Fruit fly (Drosophila melanogaster): ENCODE data around the gene trx.

The trx gene

DNA sequence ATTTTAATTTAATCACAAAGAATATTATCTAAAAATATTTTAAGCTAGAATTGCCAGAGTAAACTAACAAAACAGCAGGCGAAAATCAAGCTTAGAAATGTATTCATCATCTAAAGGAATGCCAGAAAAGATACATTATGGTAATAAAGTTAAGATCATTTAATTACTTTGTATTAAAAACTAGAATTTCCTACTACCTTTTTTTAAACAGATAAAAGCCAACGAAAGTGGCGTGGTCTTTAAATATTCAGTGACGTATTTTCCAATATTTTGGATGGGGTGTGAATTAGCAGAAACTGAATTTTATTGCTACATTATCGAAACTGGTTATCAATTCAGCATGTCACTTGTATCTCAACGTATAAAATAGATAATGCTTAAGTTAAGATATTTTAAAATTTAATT is 5.6 kb upstream of the trx start (continued):
- TF ChIP-seq Blimp-1 (GFP tag; optimal IDR thresholded peaks at IDR 0.05): no peak
- no peak for TF ChIP-seq ss (GFP tag; optimal IDR thresholded peaks at IDR 0.05)
- peak; percentile 67 for TF ChIP-seq CG4318 (GFP tag; optimal IDR thresholded peaks at IDR 0.05)
- no peak for TF ChIP-seq CG6854 (GFP tag; optimal IDR thresholded peaks at IDR 0.05)
- peak; percentile 74 for TF ChIP-seq spab (GFP tag; optimal IDR thresholded peaks at IDR 0.05)
- peak; percentile 66 for TF ChIP-seq Hr4 (GFP tag; optimal IDR thresholded peaks at IDR 0.05)
- no peak for TF ChIP-seq CG6163 (GFP tag; IDR thresholded peaks at IDR 0.05)
- TF ChIP-seq eg (GFP tag; IDR thresholded peaks at IDR 0.05): 0 out of 3 replicates have a peak, but pooled peaks have one; percentile 35
- peak; percentile 24 for TF ChIP-seq dsx (GFP tag; optimal IDR thresholded peaks at IDR 0.05; ENCODE audit: poor library complexity, severe bottlenecking)
- TF ChIP-seq net (GFP tag; optimal IDR thresholded peaks at IDR 0.05): peak; percentile 49
- peak; percentile 22; the same call in 1 of the 2 replicates for TF ChIP-seq Gug (GFP tag; IDR thresholded peaks at IDR 0.05)
- no peak for TF ChIP-seq vri (GFP tag; optimal IDR thresholded peaks at IDR 0.05)
- peak; percentile 34 for TF ChIP-seq CG6792 (GFP tag; optimal IDR thresholded peaks at IDR 0.05)
- TF ChIP-seq Sox14 (GFP tag; optimal IDR thresholded peaks at IDR 0.05): peak; percentile 49
- TF ChIP-seq OdsH (GFP tag; optimal IDR thresholded peaks at IDR 0.05): peak; percentile 67
- peak; percentile 24 for TF ChIP-seq Ets96B (tag; optimal IDR thresholded peaks at IDR 0.05)
- TF ChIP-seq CG10631 (GFP tag; optimal IDR thresholded peaks at IDR 0.05): peak; percentile 57
- TF ChIP-seq CG11902 (GFP tag; optimal IDR thresholded peaks at IDR 0.05): peak; percentile 35
- TF ChIP-seq Eip78C (GFP tag): peak; percentile 91
- TF ChIP-seq CG10669 (GFP tag; optimal IDR thresholded peaks at IDR 0.05): peak; percentile 49
- TF ChIP-seq pdm3 (GFP tag; optimal IDR thresholded peaks at IDR 0.05): peak; percentile 45
- peak; percentile 67 for TF ChIP-seq CG3919 (GFP tag; optimal IDR thresholded peaks at IDR 0.05)
- no peak for TF ChIP-seq CG9139 (GFP tag; optimal IDR thresholded peaks at IDR 0.05)
- peak; percentile 41 for TF ChIP-seq CG15336 (GFP tag; IDR thresholded peaks at IDR 0.05)
- TF ChIP-seq Smox (GFP tag; optimal IDR thresholded peaks at IDR 0.05): peak; percentile 43
- TF ChIP-seq CG34406 (GFP tag; optimal IDR thresholded peaks at IDR 0.05): peak; percentile 50
- TF ChIP-seq CG3032 (tag; optimal IDR thresholded peaks at IDR 0.05): peak; percentile 53
- peak; percentile 41 for TF ChIP-seq CG8632 (GFP tag; optimal IDR thresholded peaks at IDR 0.05)
- peak; percentile 24 for TF ChIP-seq Sox15 (GFP tag; optimal IDR thresholded peaks at IDR 0.05)
- peak; percentile 29 for TF ChIP-seq Eip75B (GFP tag; optimal IDR thresholded peaks at IDR 0.05)
- TF ChIP-seq topi (GFP tag; optimal IDR thresholded peaks at IDR 0.05): peak; percentile 58
- peak; percentile 59 for TF ChIP-seq achi (GFP tag; optimal IDR thresholded peaks at IDR 0.05)
- peak; percentile 45 for TF ChIP-seq Hr39 (GFP tag; optimal IDR thresholded peaks at IDR 0.05)

DNA sequence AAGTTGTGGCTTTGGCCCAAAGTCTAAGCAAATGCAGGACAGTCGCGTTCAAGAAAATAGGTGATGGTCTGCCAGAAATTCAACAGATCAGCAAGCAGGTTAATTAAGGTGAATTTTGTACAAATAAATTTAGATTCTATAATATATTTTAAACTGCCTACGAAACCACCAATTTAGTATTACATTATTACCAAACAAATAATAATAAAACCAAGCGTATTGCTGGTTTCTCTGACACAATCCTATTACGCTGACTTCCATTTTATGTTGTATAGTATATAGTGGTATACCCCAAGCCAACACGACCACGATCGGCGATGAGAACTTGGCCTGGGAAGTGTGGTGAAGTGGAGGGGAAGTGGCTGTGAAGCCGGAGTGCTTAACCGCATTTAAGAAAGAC is 4.7 kb upstream of the trx start:
- TF ChIP-seq Hr39 (GFP tag; optimal IDR thresholded peaks at IDR 0.05) (peak; percentile 65), CG7368 (GFP tag; optimal IDR thresholded peaks at IDR 0.05) (peak; percentile 75), fkh (GFP tag; optimal IDR thresholded peaks at IDR 0.05) (no peak), CG15336 (GFP tag; IDR thresholded peaks at IDR 0.05) (peak; percentile 93), Hr4 (GFP tag; optimal IDR thresholded peaks at IDR 0.05) (peak; percentile 82), dac (GFP tag; optimal IDR thresholded peaks at IDR 0.05) (peak; percentile 49), CG34406 (GFP tag; optimal IDR thresholded peaks at IDR 0.05) (peak; percentile 77), Eip78C (GFP tag) (peak; percentile 98), salr (GFP tag; optimal IDR thresholded peaks at IDR 0.05) (peak; percentile 78 to 80), CG4318 (GFP tag; optimal IDR thresholded peaks at IDR 0.05) (peak; percentile 73), spab (GFP tag; optimal IDR thresholded peaks at IDR 0.05) (peak; percentile 81), fd85E (GFP tag; optimal IDR thresholded peaks at IDR 0.05) (peak; percentile 22), pdm3 (GFP tag; optimal IDR thresholded peaks at IDR 0.05) (peak; percentile 74), CG8319 (GFP tag; optimal IDR thresholded peaks at IDR 0.05) (peak; percentile 51), Sox15 (GFP tag; optimal IDR thresholded peaks at IDR 0.05) (peak; percentile 48), OdsH (GFP tag; optimal IDR thresholded peaks at IDR 0.05) (peak; percentile 82), CG11762 (GFP tag; optimal IDR thresholded peaks at IDR 0.05; ENCODE audit: insufficient read depth) (peak; percentile 73), CG3919 (GFP tag; optimal IDR thresholded peaks at IDR 0.05) (peak; percentile 83), CG9139 (GFP tag; optimal IDR thresholded peaks at IDR 0.05) (peak; percentile 70), CG11294 (GFP tag; IDR thresholded peaks at IDR 0.05) (peak; percentile 59), Eip93F (GFP tag; optimal IDR thresholded peaks at IDR 0.05) (peak; percentile 41), acj6 (GFP tag; optimal IDR thresholded peaks at IDR 0.05) (peak; percentile 80), Eip75B (GFP tag; optimal IDR thresholded peaks at IDR 0.05) (peak; percentile 79), ss (GFP tag; optimal IDR thresholded peaks at IDR 0.05) (peak; percentile 74 to 80), CG6792 (GFP tag; optimal IDR thresholded peaks at IDR 0.05) (peak; percentile 77), CG1621 (tag; optimal IDR thresholded peaks at IDR 0.05) (peak; percentile 76), fd59A (GFP tag; optimal IDR thresholded peaks at IDR 0.05) (peak; percentile 81), CG3032 (tag; optimal IDR thresholded peaks at IDR 0.05) (peak; percentile 87), Gug (GFP tag; IDR thresholded peaks at IDR 0.05) (peak; percentile 49), Ets96B (tag; optimal IDR thresholded peaks at IDR 0.05) (peak; percentile 89), dsx (GFP tag; optimal IDR thresholded peaks at IDR 0.05; ENCODE audit: poor library complexity, severe bottlenecking) (peak; percentile 83), CG6808 (GFP tag; optimal IDR thresholded peaks at IDR 0.05) (peak; percentile 90), topi (GFP tag; optimal IDR thresholded peaks at IDR 0.05) (peak; percentile 78), CG32006 (GFP tag; optimal IDR thresholded peaks at IDR 0.05) (peak; percentile 91)
